Worm (Caenorhabditis elegans): Measurements from ENCODE around the gene C18B12.4.

DNA sequence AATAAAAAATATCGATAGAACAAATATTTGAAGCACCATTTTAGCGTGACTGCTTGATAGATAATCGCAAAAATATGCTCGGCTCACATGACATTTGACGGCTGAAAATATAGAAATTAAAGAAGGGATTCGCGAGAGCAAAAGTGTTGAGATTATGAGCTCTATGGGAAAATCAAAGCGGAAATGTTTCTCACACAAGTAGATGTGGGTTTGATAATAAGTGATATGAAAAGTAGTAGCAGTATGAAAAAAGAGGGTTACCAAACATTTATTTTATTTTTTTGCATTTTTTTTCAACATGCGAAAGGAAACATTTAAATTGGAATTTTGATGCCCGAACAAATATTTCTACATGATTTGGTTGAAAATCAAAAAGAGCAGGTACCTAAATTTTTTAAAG, 49.1 kb downstream of the C18B12.4 start, which contains the start of gene iglr-1:
- TF ChIP-seq F10E7.11 (tag; optimal IDR thresholded peaks at IDR 0.05): no peak
- no peak for TF ChIP-seq lsy-27 (tag; optimal IDR thresholded peaks at IDR 0.05; ENCODE audit: borderline replicate concordance, insufficient read depth)

Data from whole organism, young adult.